Worm (Caenorhabditis elegans) whole organism, L2 larva: ENCODE data around the gene set-2.
"Not testable (repeated sequence)": the region's sequence is repeated elsewhere in the genome, so short reads cannot be mapped to it uniquely, and the experiment has no call there.

ENCODE experiments used
- nhr-237 ChIP-seq: fragments of 150-350 bp; optimal IDR thresholded peaks from 2 replicates; lab custom pipeline; 2014; ENCODE audit warnings: missing biosample characterization, missing genetic modification characterization
- nhr-25 ChIP-seq: fragments of 150-350 bp; sonication (generic microtip); optimal IDR thresholded peaks from 3 replicates; lab custom pipeline; 2014; ENCODE audit warnings: missing biosample characterization, missing genetic modification characterization
- nhr-6 ChIP-seq: fragments of 150-350 bp; optimal IDR thresholded peaks from 2 replicates; lab custom pipeline; 2014; ENCODE audit warnings: missing biosample characterization, missing genetic modification characterization
- ztf-1 ChIP-seq: fragments of 200-800 bp; sonication (Bioruptor generic); conservative IDR thresholded peaks from 2 replicates; pipeline ENCODE4 v1.3.6; 2022; ENCODE audit warnings: missing genetic modification characterization, missing compliant biosample characterization
- ztf-11 ChIP-seq: sonication (generic microtip); optimal IDR thresholded peaks from 2 replicates; lab custom pipeline; 2017; ENCODE audit warnings: missing biosample characterization, missing genetic modification characterization

DNA sequence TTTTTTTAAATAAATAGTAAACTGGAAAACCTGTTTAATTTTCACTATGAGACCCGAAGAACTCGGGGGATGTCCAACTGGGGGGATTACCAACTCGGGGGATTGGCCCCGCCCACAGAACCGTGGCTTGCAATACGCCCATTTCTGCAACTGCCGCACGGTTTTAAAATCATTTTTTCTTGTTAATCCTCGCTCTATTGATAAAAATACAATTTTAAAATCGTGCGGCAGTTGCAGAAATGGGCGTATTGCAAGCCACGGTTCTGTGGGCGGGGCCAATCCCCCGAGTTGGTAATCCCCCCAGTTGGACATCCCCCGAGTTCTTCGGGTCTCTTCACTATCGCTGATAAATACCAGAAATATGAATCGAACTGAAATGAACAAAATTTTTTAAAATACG lies 8.0 kb downstream of the set-2 start, which contains the start of gene mmab-1:
- peak; percentile 20 for TF ChIP-seq nhr-25 (tag; lab: Kevin White, UChicago)
- not testable (repeated sequence) for TF ChIP-seq ztf-11 (tag; lab: Kevin White, UChicago); nhr-6; ztf-1 (GFP tag; lab: Robert Waterston, UW); nhr-237 (tag; lab: Kevin White, UChicago)
